Worm (Caenorhabditis elegans): Measurements from ENCODE around the gene fbxa-164.

DNA sequence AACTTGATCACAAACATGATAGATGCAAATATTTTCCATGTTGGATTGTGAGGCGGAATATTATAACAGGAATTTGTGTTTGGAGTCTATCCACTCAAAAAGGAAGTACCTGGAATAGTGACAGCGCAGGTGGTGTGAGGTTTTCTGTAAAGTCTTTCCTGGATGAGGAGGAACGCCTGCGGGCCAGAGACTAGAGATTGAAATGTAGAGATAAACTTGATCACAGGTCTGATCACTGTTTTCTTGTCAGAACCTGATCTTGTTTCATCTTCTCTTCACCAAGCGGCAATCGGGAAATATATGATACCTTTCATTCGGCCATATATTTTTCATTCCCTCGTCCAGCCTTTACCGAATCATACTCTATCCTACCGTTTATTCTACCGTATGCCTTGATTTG lies 27.6 kb downstream of the fbxa-164 start, which contains the start of gene T07H3.8:
- TF ChIP-seq nhr-102 (tag; optimal IDR thresholded peaks at IDR 0.05) (no peak), ztf-11 (tag; optimal IDR thresholded peaks at IDR 0.05) (no peak)
